Fruit fly (Drosophila melanogaster) S2 (cell line): ENCODE results near the gene CG13055.

Experiments used
- CG8478 ChIP-seq: fragments of >200 bp; optimal IDR thresholded peaks from 2 replicates; lab custom pipeline; 2018
- CTCF ChIP-seq, 2 experiments: fragments of >200 bp; optimal IDR thresholded peaks; 2 replicates each; lab custom pipeline; 2018

DNA sequence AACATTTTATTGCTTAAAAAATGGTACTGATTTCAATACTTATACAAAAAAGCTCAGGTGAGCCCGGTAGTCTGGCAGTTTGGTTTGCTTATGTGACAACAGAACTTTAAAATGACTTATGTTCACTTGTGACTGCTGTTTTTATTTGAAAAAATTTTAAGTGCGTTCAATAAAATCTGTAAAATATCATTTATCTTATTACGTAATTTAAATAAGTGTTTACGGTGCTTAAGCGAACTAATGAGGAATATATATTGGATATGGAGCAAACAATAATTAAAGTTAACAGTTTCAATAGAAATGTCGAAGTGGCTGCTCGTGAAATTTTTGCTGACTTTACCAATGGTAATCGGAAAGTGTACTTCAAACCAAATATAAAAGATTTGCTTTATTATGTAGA is 51.1 kb downstream of the CG13055 start, which contains the start of gene dls:
- TF ChIP-seq CG8478 (lab: Kevin White, UChicago) (no peak), CTCF (optimal IDR thresholded peaks at IDR 0.05; lab: Kevin White, UChicago) (no peak)
